Worm (Caenorhabditis elegans) whole organism, L4 larva: Measurements from ENCODE around the gene R11G1.2.

ENCODE experiments used
- F10B5.3 ChIP-seq: sonication (generic microtip); optimal IDR thresholded peaks from 2 replicates; lab custom pipeline; 2016; ENCODE audit warnings: mild to moderate bottlenecking, missing genetic modification characterization, missing compliant biosample characterization
- F26F4.8 ChIP-seq: fragments of 200-800 bp; sonication (Bioruptor generic); conservative IDR thresholded peaks from 2 replicates; pipeline ENCODE4 v1.3.6; 2022; ENCODE audit warnings: missing genetic modification characterization, missing compliant biosample characterization
- F49E8.2 ChIP-seq: sonication (generic microtip); optimal IDR thresholded peaks from 2 replicates; lab custom pipeline; 2016; ENCODE audit warnings: missing compliant biosample characterization, mild to moderate bottlenecking, missing genetic modification characterization, borderline replicate concordance
- R02D3.7 ChIP-seq: fragments of 150-350 bp; sonication (generic microtip); optimal IDR thresholded peaks from 3 replicates; lab custom pipeline; 2014; ENCODE audit warnings: missing biosample characterization, missing genetic modification characterization
- T20F7.1 ChIP-seq: fragments of 200-800 bp; sonication (Bioruptor generic); optimal IDR thresholded peaks from 2 replicates; lab custom pipeline; 2018; ENCODE audit warnings: mild to moderate bottlenecking, missing genetic modification characterization, missing compliant biosample characterization
- Y48G9A.11 ChIP-seq: fragments of 200-800 bp; sonication (Bioruptor generic); IDR thresholded peaks from 2 replicates; pipeline ENCODE4 v1.3.6; 2022; ENCODE audit warnings: missing genetic modification reagents, missing genetic modification characterization, missing compliant biosample characterization
- ZK546.5 ChIP-seq, 2 experiments: sonication (generic microtip); optimal IDR thresholded peaks; 2 replicates each; lab custom pipeline; 2017; ENCODE audit warnings: missing biosample characterization in 2 of 2, missing genetic modification characterization in 2 of 2
- aly-2 ChIP-seq: sonication (generic microtip); optimal IDR thresholded peaks from 2 replicates; lab custom pipeline; 2018; ENCODE audit warnings: missing biosample characterization, missing genetic modification characterization
- arid-1 ChIP-seq: fragments of 200-800 bp; sonication (Bioruptor generic); conservative IDR thresholded peaks from 2 replicates; pipeline ENCODE4 v1.3.6; 2022; ENCODE audit warnings: missing genetic modification reagents, missing genetic modification characterization, missing compliant biosample characterization
- ceh-20 ChIP-seq: fragments of 200-800 bp; sonication (Bioruptor generic); IDR thresholded peaks from 2 replicates; pipeline ENCODE4 v1.3.6; 2022; ENCODE audit warnings: missing genetic modification reagents, missing genetic modification characterization, missing compliant biosample characterization
- ceh-28 ChIP-seq: fragments of 150-350 bp; optimal IDR thresholded peaks from 2 replicates; lab custom pipeline; 2014; ENCODE audit warnings: missing biosample characterization, missing genetic modification reagents, missing genetic modification characterization
- ceh-62 ChIP-seq: sonication (generic microtip); optimal IDR thresholded peaks from 2 replicates; lab custom pipeline; 2017; ENCODE audit warnings: missing biosample characterization, missing genetic modification characterization
- ceh-82 ChIP-seq: sonication (generic microtip); optimal IDR thresholded peaks from 2 replicates; lab custom pipeline; 2017; ENCODE audit warnings: missing biosample characterization, missing genetic modification characterization
- ces-1 ChIP-seq: fragments of 150-350 bp; sonication (generic microtip); optimal IDR thresholded peaks from 4 replicates; lab custom pipeline; 2014; ENCODE audit warnings: missing biosample characterization, missing genetic modification reagents, missing genetic modification characterization
- cey-2 ChIP-seq: sonication (generic microtip); optimal IDR thresholded peaks from 3 replicates; lab custom pipeline; 2017; ENCODE audit warnings: missing genetic modification characterization, mild to moderate bottlenecking, missing compliant biosample characterization, antibody characterized with exemption, borderline replicate concordance; ENCODE audit not compliant: insufficient read depth
- daf-16 ChIP-seq, 3 experiments: sonication (generic microtip); optimal IDR thresholded peaks; 2 replicates each; lab custom pipeline; 2016 to 2017; ENCODE audit warnings: missing genetic modification characterization in 3 of 3, missing genetic modification reagents in 3 of 3, mild to moderate bottlenecking in 2 of 3, missing compliant biosample characterization in 2 of 3, missing biosample characterization in 1 of 3, moderate library complexity in 1 of 3
- daf-19 ChIP-seq: fragments of 200-800 bp; sonication (Bioruptor generic); conservative IDR thresholded peaks from 2 replicates; pipeline ENCODE4 v1.3.6; 2022; ENCODE audit warnings: missing genetic modification characterization, missing compliant biosample characterization
- dmd-8 ChIP-seq: fragments of 200-800 bp; sonication (Bioruptor generic); IDR thresholded peaks from 2 replicates; pipeline ENCODE4 v1.3.6; 2022; ENCODE audit warnings: missing genetic modification characterization, missing compliant biosample characterization
- dmd-9 ChIP-seq: fragments of 200-800 bp; sonication (Bioruptor generic); IDR thresholded peaks from 2 replicates; pipeline ENCODE4 v1.3.6; 2022; ENCODE audit warnings: missing genetic modification reagents, missing genetic modification characterization, missing compliant biosample characterization
- egl-27 ChIP-seq: sonication (generic microtip); optimal IDR thresholded peaks from 3 replicates; lab custom pipeline; 2017; ENCODE audit warnings: missing biosample characterization, missing genetic modification reagents, missing genetic modification characterization
- egl-43 ChIP-seq: fragments of 200-800 bp; sonication (Bioruptor generic); IDR thresholded peaks from 2 replicates; pipeline ENCODE4 v1.3.6; 2022; ENCODE audit warnings: missing genetic modification reagents, missing genetic modification characterization, missing compliant biosample characterization
- fkh-10 ChIP-seq: fragments of 150-350 bp; optimal IDR thresholded peaks from 2 replicates; lab custom pipeline; 2014; ENCODE audit warnings: missing biosample characterization, missing genetic modification reagents, missing genetic modification characterization
- gei-8 ChIP-seq: fragments of 200-800 bp; sonication (Bioruptor generic); optimal IDR thresholded peaks from 2 replicates; lab custom pipeline; 2018; ENCODE audit warnings: mild to moderate bottlenecking, missing genetic modification characterization, missing compliant biosample characterization
- hmg-1.1 ChIP-seq: fragments of 200-800 bp; sonication (Bioruptor generic); IDR thresholded peaks from 2 replicates; pipeline ENCODE4 v1.3.6; 2022; ENCODE audit warnings: missing genetic modification reagents, missing genetic modification characterization, missing compliant biosample characterization
- jun-1 ChIP-seq: fragments of 150-350 bp; optimal IDR thresholded peaks from 2 replicates; lab custom pipeline; 2014; ENCODE audit warnings: missing biosample characterization, missing genetic modification reagents, missing genetic modification characterization
- lin-1 ChIP-seq: fragments of 200-800 bp; sonication (Bioruptor generic); IDR thresholded peaks from 2 replicates; pipeline ENCODE4 v1.3.6; 2022; ENCODE audit warnings: missing genetic modification reagents, missing genetic modification characterization, missing compliant biosample characterization
- lin-15B ChIP-seq: fragments of 150-350 bp; sonication (generic microtip); optimal IDR thresholded peaks from 3 replicates; lab custom pipeline; 2014; ENCODE audit warnings: missing biosample characterization, missing genetic modification characterization
- lin-29 ChIP-seq: fragments of 200-800 bp; sonication (Bioruptor generic); IDR thresholded peaks from 2 replicates; pipeline ENCODE4 v1.3.6; 2022; ENCODE audit warnings: missing genetic modification reagents, missing genetic modification characterization, missing compliant biosample characterization
- lin-38 ChIP-seq: fragments of 200-800 bp; sonication (Bioruptor generic); IDR thresholded peaks from 2 replicates; pipeline ENCODE4 v1.3.6; 2022; ENCODE audit warnings: missing genetic modification reagents, missing genetic modification characterization, missing compliant biosample characterization
- lin-39 ChIP-seq: fragments of 150-350 bp; optimal IDR thresholded peaks from 2 replicates; lab custom pipeline; 2014; ENCODE audit warnings: missing biosample characterization, missing genetic modification reagents, missing genetic modification characterization
- mdt-29 ChIP-seq: fragments of 200-800 bp; sonication (Bioruptor generic); IDR thresholded peaks from 2 replicates; pipeline ENCODE4 v1.3.6; 2022; ENCODE audit warnings: missing genetic modification reagents, missing genetic modification characterization, missing compliant biosample characterization
- mep-1 ChIP-seq: fragments of 150-350 bp; sonication (generic microtip); optimal IDR thresholded peaks from 3 replicates; lab custom pipeline; 2014; ENCODE audit warnings: missing biosample characterization, missing genetic modification characterization
- mxl-2 ChIP-seq: fragments of 200-800 bp; sonication (Bioruptor generic); conservative IDR thresholded peaks from 2 replicates; pipeline ENCODE4 v1.3.6; 2022; ENCODE audit warnings: missing genetic modification reagents, missing genetic modification characterization, missing compliant biosample characterization
- nhr-10 ChIP-seq: fragments of 150-350 bp; optimal IDR thresholded peaks from 2 replicates; lab custom pipeline; 2014; ENCODE audit warnings: missing biosample characterization, missing genetic modification characterization
- nhr-28 ChIP-seq: fragments of 150-350 bp; optimal IDR thresholded peaks from 2 replicates; lab custom pipeline; 2014; ENCODE audit warnings: missing biosample characterization, missing genetic modification characterization
- nhr-41 ChIP-seq: fragments of 200-800 bp; sonication (Bioruptor generic); IDR thresholded peaks from 2 replicates; pipeline ENCODE4 v1.3.6; 2022; ENCODE audit warnings: missing genetic modification reagents, missing genetic modification characterization, missing compliant biosample characterization
- nhr-42 ChIP-seq: fragments of 200-800 bp; sonication (Bioruptor generic); IDR thresholded peaks from 2 replicates; pipeline ENCODE4 v1.3.6; 2022; ENCODE audit warnings: missing genetic modification characterization, missing compliant biosample characterization
- nhr-6 ChIP-seq: fragments of 150-350 bp; optimal IDR thresholded peaks from 2 replicates; lab custom pipeline; 2014; ENCODE audit warnings: missing biosample characterization, missing genetic modification characterization
- nhr-76 ChIP-seq: fragments of 150-350 bp; optimal IDR thresholded peaks from 2 replicates; lab custom pipeline; 2014; ENCODE audit warnings: missing biosample characterization, missing genetic modification characterization
- nhr-77 ChIP-seq: fragments of 150-350 bp; optimal IDR thresholded peaks from 2 replicates; lab custom pipeline; 2014; ENCODE audit warnings: missing biosample characterization, missing genetic modification characterization
- pha-4 ChIP-seq, 2 experiments: fragments of 150-350 bp in 1 of 2; fragments of 200-800 bp in 1 of 2; sonication (Bioruptor generic) in 1 of 2; IDR thresholded peaks in 1 of 2; optimal IDR thresholded peaks in 1 of 2; 2 replicates each; pipeline versions ENCODE4 v1.3.6 to Lab custom; 2014 to 2022; ENCODE audit warnings: missing genetic modification characterization in 2 of 2, missing genetic modification reagents in 2 of 2, missing biosample characterization in 1 of 2, missing compliant biosample characterization in 1 of 2
- php-3 ChIP-seq: fragments of 200-800 bp; sonication (Bioruptor generic); IDR thresholded peaks from 2 replicates; pipeline ENCODE4 v1.3.6; 2022; ENCODE audit warnings: missing genetic modification reagents, missing genetic modification characterization, missing compliant biosample characterization
- pqm-1 ChIP-seq: sonication (generic microtip); optimal IDR thresholded peaks from 2 replicates; lab custom pipeline; 2017; ENCODE audit warnings: missing biosample characterization, missing genetic modification characterization
- rbr-2 ChIP-seq: sonication (generic microtip); optimal IDR thresholded peaks from 2 replicates; lab custom pipeline; 2016; ENCODE audit warnings: missing genotype, missing genetic modification characterization, missing compliant biosample characterization
- skn-1 ChIP-seq: fragments of 150-350 bp; optimal IDR thresholded peaks from 2 replicates; lab custom pipeline; 2014; ENCODE audit warnings: missing biosample characterization, missing genetic modification characterization
- snpc-4 ChIP-seq: fragments of 150-350 bp; optimal IDR thresholded peaks from 2 replicates; lab custom pipeline; 2014; ENCODE audit warnings: missing biosample characterization, missing genetic modification characterization
- tag-97 ChIP-seq: fragments of 200-800 bp; sonication (Bioruptor generic); IDR thresholded peaks from 2 replicates; pipeline ENCODE4 v1.3.6; 2022; ENCODE audit warnings: missing genetic modification characterization, missing compliant biosample characterization
- unc-62 ChIP-seq, 3 experiments: fragments of 150-350 bp in 1 of 3; sonication (generic microtip); optimal IDR thresholded peaks in 2 of 3; peaks in 1 of 3; 1 replicate in 1 of 3; 2 replicates in 2 of 3; lab custom pipeline; 2014 to 2017; ENCODE audit warnings: missing biosample characterization in 3 of 3, missing genetic modification characterization in 3 of 3, missing genetic modification reagents in 3 of 3, missing genotype in 1 of 3
- zfp-2 ChIP-seq: sonication (generic microtip); optimal IDR thresholded peaks from 2 replicates; lab custom pipeline; 2016; ENCODE audit warnings: mild to moderate bottlenecking, missing genetic modification characterization, missing compliant biosample characterization
- ztf-7 ChIP-seq: fragments of 150-350 bp; optimal IDR thresholded peaks from 2 replicates; lab custom pipeline; 2014; ENCODE audit warnings: missing biosample characterization, missing genetic modification characterization

Gene R11G1.2

ce11 chrX:3693138-3693537, 42.7 kb downstream of the R11G1.2 start, which contains the start of gene C02F12.8:
Gene C02F12.8, minus strand, starts transcription at chrX:3693238.
- TF ChIP-seq lin-38 (GFP tag; lab: Robert Waterston, UW) = no peak
- TF ChIP-seq hmg-1.1 (GFP tag; lab: Robert Waterston, UW) = no peak
- no peak for TF ChIP-seq rbr-2 (tag; lab: Kevin White, UChicago)
- TF ChIP-seq ceh-82 (tag; lab: Kevin White, UChicago) = no peak
- no peak for TF ChIP-seq R02D3.7 (tag; lab: Kevin White, UChicago)
- TF ChIP-seq ZK546.5 (tag; optimal IDR thresholded peaks at IDR 0.05; lab: Kevin White, UChicago) = no peak
- no peak for TF ChIP-seq mxl-2 (GFP tag; lab: Robert Waterston, UW)
- TF ChIP-seq ceh-62 = no peak
- no peak for TF ChIP-seq daf-19
- TF ChIP-seq pqm-1 (tag; lab: Kevin White, UChicago) = no peak
- no peak for TF ChIP-seq lin-29
- TF ChIP-seq nhr-28 (tag; lab: Kevin White, UChicago) = no peak
- TF ChIP-seq F49E8.2 (tag; lab: Kevin White, UChicago) = no peak
- no peak for TF ChIP-seq nhr-10
- no peak for TF ChIP-seq pha-4 (GFP tag; IDR thresholded peaks at IDR 0.05; lab: Robert Waterston, UW)
- no peak for TF ChIP-seq pha-4 (tag; optimal IDR thresholded peaks at IDR 0.05; lab: Kevin White, UChicago)
- no peak for TF ChIP-seq Y48G9A.11 (GFP tag; lab: Robert Waterston, UW)
- TF ChIP-seq nhr-41 (GFP tag; lab: Robert Waterston, UW) = no peak
- TF ChIP-seq zfp-2 (tag; lab: Kevin White, UChicago) = no peak
- no peak for TF ChIP-seq F10B5.3
- TF ChIP-seq fkh-10 = no peak
- TF ChIP-seq, all 104 proteins: peak for 0

DNA sequence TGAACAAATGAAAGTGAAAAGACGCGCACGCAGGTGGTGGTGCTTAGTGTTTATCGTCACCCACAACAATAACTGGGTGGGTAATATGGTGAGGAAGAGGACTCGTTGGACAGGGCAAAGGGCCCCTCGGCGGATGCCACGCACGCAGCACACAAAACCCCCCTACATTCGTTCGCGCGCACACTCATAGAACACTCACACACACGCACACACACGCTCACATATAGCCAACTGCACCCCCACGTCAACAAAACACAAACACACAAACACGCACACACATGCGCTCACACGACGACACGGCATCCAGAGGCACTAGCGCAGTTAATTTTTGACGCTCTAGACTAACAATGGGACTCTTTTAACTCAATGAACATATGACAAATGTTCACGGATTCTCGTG, 43.8 kb downstream of the R11G1.2 start:
- 0 out of 2 replicates have a peak, but pooled peaks have one; percentile 33 for TF ChIP-seq ceh-20 (GFP tag; lab: Robert Waterston, UW)
- peak in 1 of 2 experiments; percentile 69 for TF ChIP-seq daf-16 (GFP tag; optimal IDR thresholded peaks at IDR 0.05; lab: Kevin White, UChicago)
- no peak for TF ChIP-seq daf-16 (tag; optimal IDR thresholded peaks at IDR 0.05; lab: Kevin White, UChicago)
- TF ChIP-seq egl-27 (tag; lab: Kevin White, UChicago) = no peak
- no peak for TF ChIP-seq aly-2
- no peak for TF ChIP-seq nhr-76 (tag; lab: Kevin White, UChicago)
- TF ChIP-seq T20F7.1 (GFP tag; lab: Kevin White, UChicago) = no peak
- no peak for TF ChIP-seq lin-15B (tag; lab: Kevin White, UChicago)
- TF ChIP-seq nhr-6 = no peak
- no peak for TF ChIP-seq ceh-28 (tag; lab: Kevin White, UChicago)
- no peak for TF ChIP-seq skn-1
- no peak for TF ChIP-seq ceh-82 (tag; lab: Kevin White, UChicago)
- no peak for TF ChIP-seq jun-1 (tag; lab: Kevin White, UChicago)
- TF ChIP-seq hmg-1.1 (GFP tag; lab: Robert Waterston, UW) = peak; percentile 83
- no peak for TF ChIP-seq cey-2 (tag; lab: Kevin White, UChicago)
- peak; percentile 81 for TF ChIP-seq mep-1 (tag; lab: Kevin White, UChicago)
- no peak for TF ChIP-seq snpc-4
- TF ChIP-seq ces-1 (GFP tag; lab: Kevin White, UChicago) = no peak
- TF ChIP-seq F26F4.8 = no peak
- TF ChIP-seq nhr-77 (tag; lab: Kevin White, UChicago) = no peak
- no peak for TF ChIP-seq gei-8 (GFP tag; lab: Kevin White, UChicago)
- TF ChIP-seq ztf-7 (tag; lab: Kevin White, UChicago) = no peak
- TF ChIP-seq egl-43 (GFP tag; lab: Robert Waterston, UW) = peak; percentile 60; the same call in 1 of the 2 replicates
- TF ChIP-seq lin-39 (tag; lab: Kevin White, UChicago) = no peak
- no peak for TF ChIP-seq dmd-9 (GFP tag; lab: Robert Waterston, UW)
- TF ChIP-seq lin-1 (GFP tag; lab: Robert Waterston, UW) = no peak
- TF ChIP-seq F49E8.2 (tag; lab: Kevin White, UChicago) = no peak
- 0 out of 2 replicates have a peak, but pooled peaks have one; percentile 50 for TF ChIP-seq dmd-8 (GFP tag; lab: Robert Waterston, UW)
- no peak for TF ChIP-seq arid-1 (GFP tag; lab: Robert Waterston, UW)
- TF ChIP-seq php-3 (GFP tag; lab: Robert Waterston, UW) = no peak
- TF ChIP-seq zfp-2 (tag; lab: Kevin White, UChicago) = no peak
- no peak for TF ChIP-seq nhr-42
- TF ChIP-seq unc-62 (GFP tag; optimal IDR thresholded peaks at IDR 0.05 in 1 of 2; lab: Kevin White, UChicago) = no peak
- no peak for TF ChIP-seq unc-62 (tag; optimal IDR thresholded peaks at IDR 0.05; lab: Kevin White, UChicago)
- no peak for TF ChIP-seq tag-97
- 0 out of 2 replicates have a peak, but pooled peaks have one; percentile 37 for TF ChIP-seq mdt-29 (GFP tag; lab: Robert Waterston, UW)
